Fruit fly (Drosophila melanogaster): ENCODE results near the gene Paris.

DNA sequence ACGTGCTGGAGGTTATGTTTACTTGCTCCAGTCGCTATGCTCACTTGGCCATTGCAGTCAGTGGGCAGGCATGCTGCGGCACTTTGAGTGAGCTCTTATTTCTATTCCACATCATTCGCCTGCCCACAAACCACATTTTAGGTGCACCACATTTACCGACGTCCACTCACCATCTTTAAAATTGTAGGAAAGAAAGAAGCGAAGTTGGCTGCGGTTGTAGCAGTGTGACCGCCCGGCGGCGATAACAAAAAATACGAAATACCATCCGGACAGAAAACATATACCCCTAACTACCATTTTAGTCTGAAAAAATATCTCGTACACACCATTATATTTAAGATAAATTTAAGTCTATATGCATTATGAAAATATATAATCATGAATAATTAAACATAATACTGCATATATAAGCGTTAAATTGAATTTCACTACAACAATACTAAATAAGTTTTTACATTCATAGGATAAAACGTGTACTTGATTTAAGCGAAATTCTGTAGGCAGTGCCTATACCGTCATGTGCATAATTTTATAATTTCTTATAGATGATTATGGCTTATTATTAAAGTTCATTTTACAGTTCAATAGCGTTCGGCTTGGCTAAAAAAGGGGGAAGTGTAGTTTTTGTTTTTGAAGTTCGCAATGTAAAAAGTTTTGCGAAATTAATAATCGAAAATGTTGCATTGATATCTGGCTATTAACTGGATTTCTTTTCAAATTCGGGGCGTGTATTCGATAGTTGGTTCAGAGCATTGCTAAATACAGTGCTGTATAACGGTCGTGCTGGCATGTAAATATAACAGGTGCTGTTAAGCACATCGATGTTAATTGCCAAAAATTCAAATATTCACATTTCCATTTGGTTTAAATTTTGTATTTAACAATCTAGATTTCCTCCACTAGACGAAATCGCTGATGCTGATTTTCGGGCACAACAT, 5.0 kb upstream of the Paris start, which contains the start of gene RpL27A:
- TF ChIP-seq Sin3A (optimal IDR thresholded peaks at IDR 0.05), result no peak
- no peak for TF ChIP-seq h (optimal IDR thresholded peaks at IDR 0.05)
- no peak for TF ChIP-seq ttk (optimal IDR thresholded peaks at IDR 0.05)
- no peak for TF ChIP-seq insv (optimal IDR thresholded peaks at IDR 0.05)
